Fruit fly (Drosophila melanogaster): ENCODE data around the gene CG6171.

The CG6171 gene

DNA sequence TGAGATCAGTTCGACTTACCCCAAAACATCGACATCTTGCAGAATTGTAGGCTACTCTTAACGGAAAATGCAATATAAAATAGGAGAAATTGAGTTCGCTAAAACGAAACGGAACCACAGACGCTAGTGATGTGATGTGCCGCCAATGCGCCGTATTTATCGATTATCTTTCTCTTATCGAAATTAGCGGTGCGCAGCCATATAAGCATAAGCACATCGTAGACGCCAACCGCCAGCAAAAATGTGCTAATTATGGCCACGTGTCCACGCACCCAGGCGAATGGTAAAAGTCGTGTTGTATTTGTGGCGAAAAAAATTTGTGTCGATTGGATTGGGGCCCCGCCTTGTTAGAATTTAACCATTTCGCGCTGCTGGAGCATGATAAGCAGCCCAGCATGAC lies 30.7 kb downstream of the CG6171 start, which contains the start of the genes Fkbp39 and Cyfip (continued):
- no peak for TF ChIP-seq lov (optimal IDR thresholded peaks at IDR 0.05)
- no peak for TF ChIP-seq lov (GFP tag; IDR thresholded peaks at IDR 0.05)
- no peak for TF ChIP-seq CG17568 (GFP tag; optimal IDR thresholded peaks at IDR 0.05)
- TF ChIP-seq CG7556 (GFP tag; optimal IDR thresholded peaks at IDR 0.05) = peak; percentile 7
- TF ChIP-seq Fer3 (tag; optimal IDR thresholded peaks at IDR 0.05) = peak; percentile 27
- peak; percentile 27 for TF ChIP-seq zf30C (GFP tag; optimal IDR thresholded peaks at IDR 0.05)
- peak; percentile 64 for TF ChIP-seq HLH54F (GFP tag; optimal IDR thresholded peaks at IDR 0.05)
- no peak for TF ChIP-seq CG4820 (GFP tag; optimal IDR thresholded peaks at IDR 0.05)
- TF ChIP-seq CG15269 (tag; optimal IDR thresholded peaks at IDR 0.05) = no peak
- no peak for TF ChIP-seq tap (tag; optimal IDR thresholded peaks at IDR 0.05)
- 0 out of 2 replicates have a peak, but pooled peaks have one; percentile 27 for TF ChIP-seq Xrp1 (GFP tag; IDR thresholded peaks at IDR 0.05)
- no peak for TF ChIP-seq CG15011 (GFP tag; optimal IDR thresholded peaks at IDR 0.05)
- TF ChIP-seq NC2β (GFP tag; optimal IDR thresholded peaks at IDR 0.05) = peak; percentile 80
- no peak for TF ChIP-seq CG15696 (tag; optimal IDR thresholded peaks at IDR 0.05)
- TF ChIP-seq Max (GFP tag; optimal IDR thresholded peaks at IDR 0.05) = peak; percentile 54
- peak; percentile 14 for TF ChIP-seq gcm2 (GFP tag; optimal IDR thresholded peaks at IDR 0.05)
- no peak for TF ChIP-seq CG18476 (GFP tag; optimal IDR thresholded peaks at IDR 0.05)
- no peak for TF ChIP-seq lbe (GFP tag; optimal IDR thresholded peaks at IDR 0.05)
- TF ChIP-seq Xbp1 (GFP tag; optimal IDR thresholded peaks at IDR 0.05) = peak; percentile 65
- TF ChIP-seq esg (GFP tag; conservative IDR thresholded peaks at IDR 0.05) = no peak
- TF ChIP-seq CG18764 (GFP tag; optimal IDR thresholded peaks at IDR 0.05) = no peak
- TF ChIP-seq CG6854 (GFP tag; optimal IDR thresholded peaks at IDR 0.05) = no peak
- TF ChIP-seq sim (GFP tag; IDR thresholded peaks at IDR 0.05) = no peak
- peak in 1 of 2 experiments; percentile 36 for TF ChIP-seq chif (GFP tag; optimal IDR thresholded peaks at IDR 0.05)
- TF ChIP-seq CG13287 (GFP tag; IDR thresholded peaks at IDR 0.05; ENCODE audit: partially characterized antibody) = peak; percentile 85
- no peak for TF ChIP-seq wek (GFP tag; optimal IDR thresholded peaks at IDR 0.05)
- no peak for TF ChIP-seq wor (GFP tag; IDR thresholded peaks at IDR 0.05)
- no peak for TF ChIP-seq CG11723 (GFP tag; optimal IDR thresholded peaks at IDR 0.05)
- TF ChIP-seq ci (GFP tag; IDR thresholded peaks at IDR 0.05) = peak; percentile 67; the same call in 2 of the 3 replicates
- TF ChIP-seq CG16863 (GFP tag; optimal IDR thresholded peaks at IDR 0.05) = peak; percentile 9
- peak; percentile 6 for TF ChIP-seq az2 (GFP tag; optimal IDR thresholded peaks at IDR 0.05)
- peak; percentile 25 for TF ChIP-seq ind (GFP tag; optimal IDR thresholded peaks at IDR 0.05)
- no peak for TF ChIP-seq gsb-n (tag; optimal IDR thresholded peaks at IDR 0.05)
- TF ChIP-seq nmo (GFP tag; optimal IDR thresholded peaks at IDR 0.05) = peak; percentile 76
- TF ChIP-seq Dad (GFP tag; optimal IDR thresholded peaks at IDR 0.05) = peak; percentile 59

DNA sequence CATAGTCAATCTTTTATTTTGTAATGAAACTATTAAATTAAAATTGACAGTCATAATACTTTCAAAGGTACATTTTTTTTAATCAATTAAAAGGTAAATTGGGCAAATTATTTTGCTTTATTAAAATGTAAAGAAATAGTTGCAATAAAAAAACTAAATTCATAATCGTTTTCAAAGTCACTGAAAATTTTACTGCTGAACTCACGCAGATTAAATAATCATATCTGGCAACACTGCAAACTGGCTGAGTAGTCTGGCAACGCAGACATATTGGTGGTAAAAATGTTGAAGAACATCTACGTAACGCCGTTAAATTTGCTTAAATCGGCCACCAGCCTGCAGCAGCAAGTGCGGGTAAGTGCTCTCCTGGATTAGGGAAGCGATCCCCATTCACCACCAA lies 33.2 kb downstream of the CG6171 start, which contains the start of gene mRpL9:
Gene mRpL9, plus strand, starts transcription at position 267 of the 400 bp plus-strand sequence.
- TF ChIP-seq CG17829 (tag; optimal IDR thresholded peaks at IDR 0.05) (peak; percentile 32), CG10267 (tag; optimal IDR thresholded peaks at IDR 0.05) (peak; percentile 47), zf30C (GFP tag; optimal IDR thresholded peaks at IDR 0.05) (peak; percentile 10), sug (tag; optimal IDR thresholded peaks at IDR 0.05) (peak; percentile 34), YL-1 (GFP tag; optimal IDR thresholded peaks at IDR 0.05) (peak; percentile 58), HmgD (GFP tag; optimal IDR thresholded peaks at IDR 0.05) (peak; percentile 17), CG9817 (tag; optimal IDR thresholded peaks at IDR 0.05) (peak; percentile 33), Hsf (GFP tag; optimal IDR thresholded peaks at IDR 0.05) (no peak), TFAM (GFP tag; optimal IDR thresholded peaks at IDR 0.05) (no peak), Hr51 (GFP tag; optimal IDR thresholded peaks at IDR 0.05) (no peak), CG17802 (tag; optimal IDR thresholded peaks at IDR 0.05) (no peak), Meics (GFP tag; optimal IDR thresholded peaks at IDR 0.05) (peak; percentile 6), pzg (GFP tag; optimal IDR thresholded peaks at IDR 0.05) (peak; percentile 69), Doc3 (GFP tag; IDR thresholded peaks at IDR 0.05; ENCODE audit: partially characterized antibody) (peak; percentile 34; the same call in 1 of the 3 replicates), CG1792 (GFP tag; optimal IDR thresholded peaks at IDR 0.05) (no peak), Fer1 (GFP tag; optimal IDR thresholded peaks at IDR 0.05) (peak; percentile 20), phol (tag; optimal IDR thresholded peaks at IDR 0.05) (peak; percentile 52), unc-4 (GFP tag; IDR thresholded peaks at IDR 0.05; ENCODE audit: partially characterized antibody) (peak; percentile 39; the same call in 1 of the 2 replicates)

All from whole organism, embryonic.